Fruit fly (Drosophila melanogaster) whole organism, embryonic: Measurements from ENCODE around the gene CG42685.

Experiments
- CG14441 ChIP-seq: fragments of 200-800 bp; sonication (Bioruptor generic); IDR thresholded peaks from 2 replicates; pipeline ENCODE4 v1.3.6; 2022; ENCODE audit warnings: missing biosample characterization, missing genetic modification characterization
- CG14710 ChIP-seq: fragments of 200-800 bp; sonication (Bioruptor generic); optimal IDR thresholded peaks from 3 replicates; lab custom pipeline; 2019; ENCODE audit warnings: missing biosample characterization, mild to moderate bottlenecking, missing genetic modification characterization, moderate library complexity
- CG16863 ChIP-seq: fragments of 200-800 bp; sonication (Bioruptor generic); optimal IDR thresholded peaks from 3 replicates; lab custom pipeline; 2016; ENCODE audit warnings: missing biosample characterization, missing genetic modification characterization
- CG1832 ChIP-seq: fragments of 200-800 bp; sonication (Bioruptor generic); optimal IDR thresholded peaks from 2 replicates; lab custom pipeline; 2017; ENCODE audit warnings: missing biosample characterization, mild to moderate bottlenecking, missing genetic modification characterization, inconsistent platforms
- CG3407 ChIP-seq: fragments of 200-800 bp; sonication (Bioruptor generic); optimal IDR thresholded peaks from 2 replicates; lab custom pipeline; 2018; ENCODE audit warnings: missing biosample characterization, mild to moderate bottlenecking, missing genetic modification characterization
- CG8478 ChIP-seq: fragments of >200 bp; optimal IDR thresholded peaks from 2 replicates; lab custom pipeline; 2018
- Doc3 ChIP-seq: fragments of 200-800 bp; sonication (Bioruptor generic); IDR thresholded peaks from 3 replicates; pipeline ENCODE4 v1.3.6; 2022; ENCODE audit warnings: missing biosample characterization, missing genetic modification characterization; ENCODE audit not compliant: partially characterized antibody
- HLH4C ChIP-seq: fragments of 200-800 bp; sonication (Bioruptor generic); IDR thresholded peaks from 3 replicates; pipeline ENCODE4 v1.3.6; 2022; ENCODE audit warnings: missing biosample characterization, missing genetic modification characterization; ENCODE audit not compliant: partially characterized antibody
- Nf-YA ChIP-seq: fragments of 200-800 bp; sonication (Bioruptor generic); IDR thresholded peaks from 2 replicates; pipeline ENCODE4 v1.3.6; 2022; ENCODE audit warnings: missing biosample characterization, missing genetic modification characterization
- bbx ChIP-seq: fragments of 200-800 bp; sonication (Bioruptor generic); IDR thresholded peaks from 2 replicates; pipeline ENCODE4 v1.3.6; 2022; ENCODE audit warnings: missing biosample characterization, missing genetic modification characterization; ENCODE audit not compliant: partially characterized antibody
- insv ChIP-seq, 2 experiments: fragments of 200-800 bp; sonication (Bioruptor generic); optimal IDR thresholded peaks; 3 replicates each; lab custom pipeline; 2016 to 2018; ENCODE audit warnings: missing biosample characterization in 2 of 2, missing genetic modification characterization in 2 of 2
- odd ChIP-seq: fragments of 200-800 bp; sonication (Bioruptor generic); optimal IDR thresholded peaks from 2 replicates; lab custom pipeline; 2017; ENCODE audit warnings: missing biosample characterization, mild to moderate bottlenecking, missing genetic modification characterization
- sisA ChIP-seq: fragments of 200-800 bp; sonication (Bioruptor generic); IDR thresholded peaks from 2 replicates; pipeline ENCODE4 v1.3.6; 2022; ENCODE audit warnings: missing biosample characterization, missing genetic modification characterization

DNA sequence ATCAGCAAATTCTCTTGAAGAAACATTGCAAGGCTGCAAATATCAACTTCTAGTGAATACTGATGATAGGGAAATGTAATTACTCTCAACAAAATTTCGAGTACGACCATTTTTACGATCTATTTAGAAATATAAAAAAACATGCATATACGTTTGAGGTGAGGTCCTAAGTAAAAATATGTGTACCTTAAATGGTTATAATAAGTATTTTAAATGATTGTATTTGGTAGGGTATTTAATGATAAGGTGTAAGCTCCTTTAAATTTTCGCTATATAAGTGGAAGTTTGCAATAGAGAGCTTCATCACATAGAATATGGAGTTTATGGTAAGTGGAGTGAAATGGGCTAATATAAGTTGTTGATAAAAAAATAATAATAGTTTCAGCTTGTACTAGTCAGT is 14.1 kb upstream of the CG42685 start, which contains the start of gene CG42681:
- TF ChIP-seq insv (GFP tag; optimal IDR thresholded peaks at IDR 0.05; lab: Kevin White, UChicago) (no peak), bbx (GFP tag; lab: Robert Waterston, UW) (no peak), CG14441 (GFP tag; lab: Robert Waterston, UW) (no peak), CG1832 (GFP tag; lab: Kevin White, UChicago) (no peak), CG16863 (GFP tag; lab: Kevin White, UChicago) (no peak), Nf-YA (GFP tag; lab: Robert Waterston, UW) (no peak), CG14710 (tag; lab: Kevin White, UChicago) (no peak), Doc3 (GFP tag; lab: Robert Waterston, UW) (no peak), CG8478 (lab: Kevin White, UChicago) (no peak), sisA (GFP tag; lab: Robert Waterston, UW) (no peak), odd (GFP tag; lab: Kevin White, UChicago) (no peak), CG3407 (GFP tag; lab: Kevin White, UChicago) (no peak), HLH4C (GFP tag; lab: Robert Waterston, UW) (no peak)
